Worm (Caenorhabditis elegans): ENCODE data around the gene C06B3.16.

The C06B3.16 gene

DNA sequence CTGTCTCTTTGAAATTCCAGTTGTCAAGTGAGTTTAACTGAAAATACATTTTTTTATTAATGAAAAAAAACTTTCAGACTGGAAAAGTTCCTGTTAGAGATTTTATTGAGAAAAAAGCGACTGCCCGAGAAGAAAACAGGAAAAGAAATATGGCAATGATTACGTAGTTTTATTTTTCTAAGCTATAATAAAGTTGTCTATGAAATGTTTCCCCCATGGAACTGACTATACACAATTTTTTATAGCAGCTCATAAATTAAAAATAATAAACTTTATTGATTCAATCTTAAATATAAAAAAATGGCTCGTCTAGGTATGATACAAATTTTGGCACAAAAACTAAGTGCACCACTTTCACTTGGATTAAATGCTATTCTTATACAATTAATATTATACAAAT, 28.8 kb upstream of the C06B3.16 start, which contains the start of gene C06B3.1:
C06B3.1 (plus strand) TSS at position 301 of the 400 bp plus-strand sequence.
- no peak for TF ChIP-seq rcor-1 (GFP tag; IDR thresholded peaks at IDR 0.05)
- TF ChIP-seq somi-1 (GFP tag; optimal IDR thresholded peaks at IDR 0.05): no peak
- TF ChIP-seq Y79H2A.3 (GFP tag; conservative IDR thresholded peaks at IDR 0.05): no peak
- TF ChIP-seq nhr-80 (tag; optimal IDR thresholded peaks at IDR 0.05): no peak
- TF ChIP-seq ztf-3 (GFP tag; optimal IDR thresholded peaks at IDR 0.05): no peak
- no peak for TF ChIP-seq F37B4.10 (GFP tag; IDR thresholded peaks at IDR 0.05)

DNA sequence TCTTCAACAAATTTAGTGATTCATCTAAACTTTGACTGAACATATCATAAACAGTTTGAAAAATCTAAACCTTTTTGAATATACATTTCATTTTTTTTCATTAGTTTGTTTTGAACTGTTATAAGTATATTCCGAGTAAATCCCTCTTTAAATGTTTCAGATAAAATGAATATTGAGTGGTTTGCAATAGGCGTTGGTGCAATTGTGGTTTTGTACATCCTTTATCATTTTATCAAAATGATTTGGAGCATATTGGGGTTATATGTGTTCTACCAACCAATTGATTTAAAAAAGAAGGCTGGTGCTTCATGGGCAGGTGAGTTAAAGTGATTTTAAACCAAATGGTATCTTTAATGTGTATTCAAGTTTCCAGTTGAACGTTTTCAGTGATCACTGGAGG, 26.9 kb upstream of the C06B3.16 start, which contains the start of gene stdh-3:
stdh-3 (plus strand) TSS at position 166 of the 400 bp plus-strand sequence.
- no peak for TF ChIP-seq ets-4 (GFP tag; optimal IDR thresholded peaks at IDR 0.05)
- no peak for TF ChIP-seq cebp-1 (GFP tag; IDR thresholded peaks at IDR 0.05)
- no peak for TF ChIP-seq cebp-1 (tag; optimal IDR thresholded peaks at IDR 0.05)
- TF ChIP-seq tbp1 (GFP tag; optimal IDR thresholded peaks at IDR 0.05): no peak
- no peak for TF ChIP-seq nhr-80 (tag; optimal IDR thresholded peaks at IDR 0.05)
- no peak for TF ChIP-seq cebp-2 (GFP tag; IDR thresholded peaks at IDR 0.05)
- no peak for TF ChIP-seq snpc-1.3 (tag; optimal IDR thresholded peaks at IDR 0.05; ENCODE audit: insufficient read depth)
- TF ChIP-seq unc-62 (GFP tag; optimal IDR thresholded peaks at IDR 0.05): no peak
- no peak for TF ChIP-seq hrde-1 (tag; optimal IDR thresholded peaks at IDR 0.05; ENCODE audit: borderline replicate concordance)
- no peak for TF ChIP-seq T26A5.8 (tag; optimal IDR thresholded peaks at IDR 0.05)
- no peak for TF ChIP-seq lin-35 (GFP tag; optimal IDR thresholded peaks at IDR 0.05)
- TF ChIP-seq ztf-26 (tag; optimal IDR thresholded peaks at IDR 0.05): no peak
- TF ChIP-seq attf-3 (GFP tag; conservative IDR thresholded peaks at IDR 0.05): no peak

- TF ChIP-seq athp-1 (tag; optimal IDR thresholded peaks at IDR 0.05): no peak
- peak; percentile 6 for TF ChIP-seq nhr-80 (tag; optimal IDR thresholded peaks at IDR 0.05)
- peak; percentile 62; the same call in 1 of the 2 replicates for TF ChIP-seq hmg-1.2 (GFP tag; IDR thresholded peaks at IDR 0.05)
These were observed 25.2 kb upstream of the C06B3.16 start, which contains the start of gene stdh-1 for ce11 chrV:13906166-13906565. stdh-1 (plus strand) TSS chrV:13906492.

- TF ChIP-seq cebp-2 (GFP tag; IDR thresholded peaks at IDR 0.05) (0 out of 2 replicates have a peak, but pooled peaks have one; percentile 58), pbrm-1 (GFP tag; IDR thresholded peaks at IDR 0.05) (peak; percentile 61; the same call in 1 of the 2 replicates), zfh-2 (GFP tag; conservative IDR thresholded peaks at IDR 0.05) (no peak), mxl-1 (tag; optimal IDR thresholded peaks at IDR 0.05) (no peak), tbp1 (GFP tag; optimal IDR thresholded peaks at IDR 0.05) (peak; percentile 71), egl-44 (GFP tag; IDR thresholded peaks at IDR 0.05) (peak; percentile 77), dpff-1 (tag; optimal IDR thresholded peaks at IDR 0.05) (no peak), egrh-3 (GFP tag; IDR thresholded peaks at IDR 0.05) (no peak), aptf-3 (GFP tag; IDR thresholded peaks at IDR 0.05) (peak; percentile 88; the same call in 1 of the 2 replicates), lin-40 (tag; optimal IDR thresholded peaks at IDR 0.05) (peak; percentile 22), nhr-179 (tag; optimal IDR thresholded peaks at IDR 0.05) (no peak), athp-1 (tag; optimal IDR thresholded peaks at IDR 0.05) (peak; percentile 67), F57A8.1 (GFP tag; optimal IDR thresholded peaks at IDR 0.05) (no peak), B0336.3 (GFP tag; IDR thresholded peaks at IDR 0.05) (peak; percentile 96), Y67H2A.10 (GFP tag; conservative IDR thresholded peaks at IDR 0.05) (peak; percentile 54; the same call in 1 of the 2 replicates), dox-1 (GFP tag; IDR thresholded peaks at IDR 0.05) (peak; percentile 79), ceh-40 (GFP tag; IDR thresholded peaks at IDR 0.05) (0 out of 2 replicates have a peak, but pooled peaks have one; percentile 61), ztf-6 (GFP tag; IDR thresholded peaks at IDR 0.05) (no peak), lag-1 (GFP tag; IDR thresholded peaks at IDR 0.05) (0 out of 2 replicates have a peak, but pooled peaks have one; percentile 69), somi-1 (GFP tag; optimal IDR thresholded peaks at IDR 0.05) (peak; percentile 88), rcor-1 (GFP tag; IDR thresholded peaks at IDR 0.05) (peak; percentile 19; the same call in 1 of the 2 replicates), ztf-28 (GFP tag; IDR thresholded peaks at IDR 0.05) (0 out of 2 replicates have a peak, but pooled peaks have one; percentile 75), F57C9.4 (tag; optimal IDR thresholded peaks at IDR 0.05) (peak; percentile 78), mel-28 (tag; optimal IDR thresholded peaks at IDR 0.05; ENCODE audit: borderline replicate concordance) (peak; percentile 88), C06A6.2 (GFP tag; conservative IDR thresholded peaks at IDR 0.05) (peak; percentile 74), mcd-1 (GFP tag; IDR thresholded peaks at IDR 0.05) (peak; percentile 70), snpc-1.1 (tag; optimal IDR thresholded peaks at IDR 0.05; ENCODE audit: insufficient read depth) (no peak)
These were observed 23.7 kb upstream of the C06B3.16 start for ce11 chrV:13907557-13908104.
